Fruit fly (Drosophila melanogaster): ENCODE results near the gene Atg17.
A peak's percentile ranks its signal among the peaks of the same experiment; 100 is the strongest.

Gene Atg17

DNA sequence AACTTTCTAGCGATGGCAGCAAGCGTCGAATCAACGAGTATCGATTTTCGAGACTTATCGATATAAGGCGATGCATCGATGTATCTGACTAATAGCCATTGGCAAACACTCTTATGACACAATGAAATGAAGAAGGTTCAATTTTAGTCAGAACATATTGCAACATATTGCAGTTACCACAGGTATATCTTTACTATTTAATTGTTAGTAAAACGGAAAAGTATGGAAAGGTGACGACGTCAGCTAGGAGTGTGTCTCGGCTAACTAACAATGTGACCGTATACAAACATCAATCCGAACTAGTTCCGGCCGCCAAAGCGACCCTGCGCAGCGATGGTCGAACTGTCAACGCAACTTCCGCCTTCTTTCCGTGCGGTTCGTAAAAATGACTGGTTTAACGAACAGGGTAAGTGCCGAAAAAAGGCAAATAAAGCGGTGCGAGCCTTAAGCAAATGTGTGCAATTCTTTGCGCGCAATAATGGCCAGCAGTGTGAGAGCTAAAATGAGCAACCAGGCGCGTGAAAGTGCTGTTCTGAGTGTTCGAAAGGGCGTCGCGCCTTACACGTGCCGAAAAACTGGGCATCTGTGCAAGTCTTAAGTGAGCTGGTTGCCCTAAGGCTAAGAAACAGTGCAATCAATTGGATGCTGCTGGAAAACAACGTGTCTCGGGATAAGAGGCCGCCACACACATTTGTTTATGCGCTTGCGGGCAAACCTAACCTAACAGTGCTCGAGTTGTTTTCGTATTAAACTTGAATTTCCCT lies 45.2 kb upstream of the Atg17 start, which contains the start of the genes Dph4, Spec2 and RpL13A (continued):
- peak; percentile 91 for TF ChIP-seq CG12219 (GFP tag; optimal IDR thresholded peaks at IDR 0.05)
- peak; percentile 83 for TF ChIP-seq CG30403 (GFP tag; optimal IDR thresholded peaks at IDR 0.05)
- no peak for TF ChIP-seq Lpt (GFP tag; optimal IDR thresholded peaks at IDR 0.05)
- no peak for TF ChIP-seq Scr (GFP tag; IDR thresholded peaks at IDR 0.05; ENCODE audit: partially characterized antibody)
- TF ChIP-seq peb (GFP tag; IDR thresholded peaks at IDR 0.05): no peak
- peak; percentile 99 for TF ChIP-seq CG17912 (GFP tag; optimal IDR thresholded peaks at IDR 0.05)
- peak in 1 of 2 experiments; percentile 79 for TF ChIP-seq Eip74EF (GFP tag; optimal IDR thresholded peaks at IDR 0.05)
- peak; percentile 97 for TF ChIP-seq NfI (GFP tag; optimal IDR thresholded peaks at IDR 0.05)
- TF ChIP-seq CG8765 (GFP tag; IDR thresholded peaks at IDR 0.05): no peak
- TF ChIP-seq CG6683 (GFP tag; optimal IDR thresholded peaks at IDR 0.05): peak; percentile 89
- TF ChIP-seq az2 (GFP tag; optimal IDR thresholded peaks at IDR 0.05): peak; percentile 74
- TF ChIP-seq Vsx1 (GFP tag; optimal IDR thresholded peaks at IDR 0.05): peak; percentile 92
- peak; percentile 88 for TF ChIP-seq slou (GFP tag; optimal IDR thresholded peaks at IDR 0.05)
- peak; percentile 83 for TF ChIP-seq TFAM (GFP tag; optimal IDR thresholded peaks at IDR 0.05)
- peak; percentile 98 for TF ChIP-seq CG9797 (GFP tag; optimal IDR thresholded peaks at IDR 0.05)
- peak; percentile 100 for TF ChIP-seq HLHmδ (GFP tag; optimal IDR thresholded peaks at IDR 0.05)
- TF ChIP-seq zfh2 (GFP tag; optimal IDR thresholded peaks at IDR 0.05): peak; percentile 77
- peak; percentile 85 for TF ChIP-seq CG7839 (tag; optimal IDR thresholded peaks at IDR 0.05)
- TF ChIP-seq CG7271 (tag; optimal IDR thresholded peaks at IDR 0.05): peak; percentile 97
- TF ChIP-seq Nf-YC (tag; optimal IDR thresholded peaks at IDR 0.05): peak; percentile 83
- no peak for TF ChIP-seq Ptx1 (GFP tag; IDR thresholded peaks at IDR 0.05)
- TF ChIP-seq Dip3 (GFP tag; optimal IDR thresholded peaks at IDR 0.05): peak; percentile 89
- TF ChIP-seq E2f1 (GFP tag; IDR thresholded peaks at IDR 0.05): no peak
- TF ChIP-seq Dbx (GFP tag; IDR thresholded peaks at IDR 0.05): no peak
- peak; percentile 16 for TF ChIP-seq ab (GFP tag; optimal IDR thresholded peaks at IDR 0.05)
- TF ChIP-seq scrt (GFP tag; optimal IDR thresholded peaks at IDR 0.05): peak; percentile 89
- TF ChIP-seq dimm (GFP tag; IDR thresholded peaks at IDR 0.05): no peak
- TF ChIP-seq lov (optimal IDR thresholded peaks at IDR 0.05): no peak
- TF ChIP-seq lov (GFP tag; IDR thresholded peaks at IDR 0.05): no peak
- no peak for TF ChIP-seq sisA (GFP tag; IDR thresholded peaks at IDR 0.05)
- peak; percentile 77 for TF ChIP-seq CG6254 (GFP tag; optimal IDR thresholded peaks at IDR 0.05)
- no peak for TF ChIP-seq CG11085 (GFP tag; IDR thresholded peaks at IDR 0.05)
- TF ChIP-seq ase (GFP tag; IDR thresholded peaks at IDR 0.05): no peak
- TF ChIP-seq fru (optimal IDR thresholded peaks at IDR 0.05): no peak
- TF ChIP-seq klu (GFP tag; IDR thresholded peaks at IDR 0.05): no peak
- TF ChIP-seq CG6175 (GFP tag; IDR thresholded peaks at IDR 0.05): no peak
- TF ChIP-seq dmrt99B (tag; optimal IDR thresholded peaks at IDR 0.05): no peak
- TF ChIP-seq MBD-R2 (GFP tag; IDR thresholded peaks at IDR 0.05): no peak
- no peak for TF ChIP-seq CG2889 (GFP tag; IDR thresholded peaks at IDR 0.05)
- TF ChIP-seq CG8924 (tag; optimal IDR thresholded peaks at IDR 0.05): peak; percentile 87
- TF ChIP-seq yki (optimal IDR thresholded peaks at IDR 0.05): no peak
- no peak for TF ChIP-seq CG14014 (GFP tag; IDR thresholded peaks at IDR 0.05)
- TF ChIP-seq unc-4 (GFP tag; IDR thresholded peaks at IDR 0.05; ENCODE audit: partially characterized antibody): no peak
- TF ChIP-seq disco-r (GFP tag; optimal IDR thresholded peaks at IDR 0.05): peak; percentile 90
- TF ChIP-seq Nf-YA (GFP tag; IDR thresholded peaks at IDR 0.05): no peak
- TF ChIP-seq D19A (tag; optimal IDR thresholded peaks at IDR 0.05): peak; percentile 61
- TF ChIP-seq CG2875 (GFP tag; optimal IDR thresholded peaks at IDR 0.05): peak; percentile 92
- peak; percentile 91 for TF ChIP-seq CG18764 (GFP tag; optimal IDR thresholded peaks at IDR 0.05)
- TF ChIP-seq CG30020 (tag; optimal IDR thresholded peaks at IDR 0.05): peak; percentile 78
- TF ChIP-seq CG3838 (GFP tag; optimal IDR thresholded peaks at IDR 0.05): peak; percentile 87
- peak; percentile 86 for TF ChIP-seq CG5245 (GFP tag; optimal IDR thresholded peaks at IDR 0.05)
